Worm (Caenorhabditis elegans) whole organism, L3 larva: ENCODE data around the gene srg-2.

Experiments used
- R02D3.7 ChIP-seq: fragments of 150-350 bp; optimal IDR thresholded peaks from 2 replicates; lab custom pipeline; 2014; ENCODE audit warnings: missing biosample characterization, missing genetic modification characterization
- ZK546.5 ChIP-seq: sonication (generic microtip); optimal IDR thresholded peaks from 2 replicates; lab custom pipeline; 2017; ENCODE audit warnings: missing biosample characterization, missing genetic modification characterization
- aly-2 ChIP-seq: fragments of 150-350 bp; optimal IDR thresholded peaks from 2 replicates; lab custom pipeline; 2014; ENCODE audit warnings: missing biosample characterization, missing genetic modification characterization
- ceh-28 ChIP-seq: fragments of 150-350 bp; optimal IDR thresholded peaks from 2 replicates; lab custom pipeline; 2014; ENCODE audit warnings: missing biosample characterization, missing genetic modification reagents, missing genetic modification characterization
- ceh-9 ChIP-seq: sonication (generic microtip); optimal IDR thresholded peaks from 2 replicates; lab custom pipeline; 2018; ENCODE audit warnings: missing biosample characterization, missing genetic modification characterization
- daf-12 ChIP-seq: fragments of 150-350 bp; optimal IDR thresholded peaks from 2 replicates; lab custom pipeline; 2014; ENCODE audit warnings: missing biosample characterization, missing genetic modification reagents, missing genetic modification characterization
- egl-27 ChIP-seq: sonication (generic microtip); optimal IDR thresholded peaks from 4 replicates; lab custom pipeline; 2017; ENCODE audit warnings: missing biosample characterization, missing genetic modification reagents, missing genetic modification characterization
- elt-1 ChIP-seq: fragments of 150-350 bp; optimal IDR thresholded peaks from 2 replicates; lab custom pipeline; 2014; ENCODE audit warnings: missing biosample characterization, missing genetic modification characterization
- elt-3 ChIP-seq, 3 experiments: fragments of 150-350 bp in 1 of 3; sonication (generic microtip) in 2 of 3; optimal IDR thresholded peaks; 2 replicates in 2 of 3; 4 replicates in 1 of 3; lab custom pipeline; 2014 to 2017; ENCODE audit warnings: missing biosample characterization in 3 of 3, missing genetic modification characterization in 3 of 3
- eor-1 ChIP-seq, 2 experiments: fragments of 150-350 bp; optimal IDR thresholded peaks; 2 replicates each; lab custom pipeline; 2014 to 2018; ENCODE audit warnings: missing biosample characterization in 2 of 2, missing genetic modification characterization in 2 of 2
- fkh-10 ChIP-seq: sonication (generic microtip); optimal IDR thresholded peaks from 2 replicates; lab custom pipeline; 2017; ENCODE audit warnings: missing biosample characterization, missing genetic modification reagents, missing genetic modification characterization
- fkh-2 ChIP-seq: fragments of 150-350 bp; optimal IDR thresholded peaks from 2 replicates; lab custom pipeline; 2014; ENCODE audit warnings: missing biosample characterization, missing genetic modification reagents, missing genetic modification characterization
- fos-1 ChIP-seq: fragments of 150-350 bp; optimal IDR thresholded peaks from 2 replicates; lab custom pipeline; 2014; ENCODE audit warnings: missing biosample characterization, missing genetic modification characterization
- hmg-11 ChIP-seq: sonication (generic microtip); optimal IDR thresholded peaks from 2 replicates; lab custom pipeline; 2016; ENCODE audit warnings: missing genetic modification characterization, missing compliant biosample characterization
- jun-1 ChIP-seq: fragments of 150-350 bp; optimal IDR thresholded peaks from 2 replicates; lab custom pipeline; 2014; ENCODE audit warnings: missing biosample characterization, missing genetic modification reagents, missing genetic modification characterization
- lin-15B ChIP-seq: fragments of 150-350 bp; optimal IDR thresholded peaks from 2 replicates; lab custom pipeline; 2014; ENCODE audit warnings: missing biosample characterization, missing genetic modification characterization
- lin-39 ChIP-seq: fragments of 150-350 bp; optimal IDR thresholded peaks from 2 replicates; lab custom pipeline; 2018; ENCODE audit warnings: missing biosample characterization, missing genetic modification reagents, missing genetic modification characterization
- lsy-12 ChIP-seq: sonication (generic microtip); optimal IDR thresholded peaks from 2 replicates; lab custom pipeline; 2016; ENCODE audit warnings: mild to moderate bottlenecking, missing genetic modification characterization, missing compliant biosample characterization
- mdl-1 ChIP-seq: fragments of 150-350 bp; optimal IDR thresholded peaks from 2 replicates; lab custom pipeline; 2014; ENCODE audit warnings: missing biosample characterization, missing genetic modification characterization
- mml-1 ChIP-seq: fragments of 150-350 bp; sonication (generic microtip); optimal IDR thresholded peaks from 3 replicates; lab custom pipeline; 2014; ENCODE audit warnings: missing biosample characterization, missing genetic modification characterization
- nhr-11 ChIP-seq: fragments of 150-350 bp; optimal IDR thresholded peaks from 2 replicates; lab custom pipeline; 2014; ENCODE audit warnings: missing biosample characterization, missing genetic modification characterization
- nhr-12 ChIP-seq: fragments of 150-350 bp; optimal IDR thresholded peaks from 2 replicates; lab custom pipeline; 2014; ENCODE audit warnings: missing biosample characterization, missing genetic modification characterization
- nhr-23 ChIP-seq: fragments of 150-350 bp; optimal IDR thresholded peaks from 2 replicates; lab custom pipeline; 2014; ENCODE audit warnings: missing biosample characterization, missing genetic modification reagents, missing genetic modification characterization
- nhr-237 ChIP-seq: fragments of 150-350 bp; optimal IDR thresholded peaks from 2 replicates; lab custom pipeline; 2014; ENCODE audit warnings: missing biosample characterization, missing genetic modification characterization
- nhr-25 ChIP-seq: sonication (generic microtip); optimal IDR thresholded peaks from 2 replicates; lab custom pipeline; 2017; ENCODE audit warnings: missing biosample characterization, missing genetic modification characterization
- nhr-28 ChIP-seq: fragments of 150-350 bp; optimal IDR thresholded peaks from 2 replicates; lab custom pipeline; 2014; ENCODE audit warnings: missing biosample characterization, missing genetic modification characterization
- nhr-67 ChIP-seq: fragments of 150-350 bp; optimal IDR thresholded peaks from 2 replicates; lab custom pipeline; 2014; ENCODE audit warnings: missing biosample characterization, missing genetic modification characterization
- nhr-76 ChIP-seq: fragments of 150-350 bp; sonication (generic microtip); optimal IDR thresholded peaks from 5 replicates; lab custom pipeline; 2014; ENCODE audit warnings: missing biosample characterization, missing genetic modification characterization
- nhr-77 ChIP-seq: fragments of 150-350 bp; optimal IDR thresholded peaks from 2 replicates; lab custom pipeline; 2014; ENCODE audit warnings: missing biosample characterization, missing genetic modification characterization
- pha-4 ChIP-seq: fragments of 150-350 bp; optimal IDR thresholded peaks from 2 replicates; lab custom pipeline; 2014; ENCODE audit warnings: missing biosample characterization, missing genetic modification reagents, missing genetic modification characterization
- pqm-1 ChIP-seq: fragments of 150-350 bp; optimal IDR thresholded peaks from 2 replicates; lab custom pipeline; 2017; ENCODE audit warnings: missing biosample characterization, missing genetic modification characterization, inconsistent platforms
- sea-2 ChIP-seq: fragments of 150-350 bp; sonication (generic microtip); optimal IDR thresholded peaks from 4 replicates; lab custom pipeline; 2014; ENCODE audit warnings: missing biosample characterization, missing genetic modification reagents, missing genetic modification characterization
- skn-1 ChIP-seq: fragments of 150-350 bp; optimal IDR thresholded peaks from 2 replicates; lab custom pipeline; 2014; ENCODE audit warnings: missing biosample characterization, missing genetic modification characterization
- tbx-2 ChIP-seq: sonication (generic microtip); optimal IDR thresholded peaks from 2 replicates; lab custom pipeline; 2016; ENCODE audit warnings: mild to moderate bottlenecking, missing genetic modification characterization, missing compliant biosample characterization
- unc-39 ChIP-seq: sonication (generic microtip); optimal IDR thresholded peaks from 4 replicates; lab custom pipeline; 2017; ENCODE audit warnings: missing biosample characterization, missing genetic modification characterization
- unc-62 ChIP-seq: fragments of 150-350 bp; sonication (generic microtip); optimal IDR thresholded peaks from 4 replicates; lab custom pipeline; 2014; ENCODE audit warnings: missing biosample characterization, missing genetic modification reagents, missing genetic modification characterization
- zag-1 ChIP-seq: fragments of 150-350 bp; optimal IDR thresholded peaks from 2 replicates; lab custom pipeline; 2014; ENCODE audit warnings: missing biosample characterization, missing genetic modification characterization
- ztf-4 ChIP-seq: fragments of 150-350 bp; optimal IDR thresholded peaks from 2 replicates; lab custom pipeline; 2014; ENCODE audit warnings: missing biosample characterization, missing genetic modification characterization

Gene srg-2

DNA sequence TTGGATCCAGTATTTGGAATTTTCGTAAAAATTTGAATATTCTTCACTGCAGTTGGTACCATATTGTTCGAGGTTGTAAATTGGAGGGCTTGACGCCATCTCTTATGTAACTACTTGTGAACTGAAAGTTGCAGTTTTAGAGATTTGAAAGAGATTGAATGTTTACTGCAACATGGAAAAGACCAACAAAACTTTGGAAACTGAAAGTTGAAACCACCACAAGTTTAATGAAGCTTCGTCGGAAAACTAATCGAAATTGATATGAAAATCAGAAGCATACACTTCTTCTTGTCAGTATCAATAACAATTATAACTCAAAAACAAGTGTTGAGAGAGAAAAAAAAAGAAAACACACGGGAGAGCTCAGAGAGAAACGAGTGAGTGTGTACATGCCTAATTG lies 8.0 kb upstream of the srg-2 start, which contains the start of gene srg-7:
srg-7 (minus strand) TSS at position 101 of the 400 bp plus-strand sequence.
- TF ChIP-seq ceh-9 (no peak), zag-1 (tag; lab: Kevin White, UChicago) (no peak), nhr-25 (tag; lab: Kevin White, UChicago) (no peak), pha-4 (tag; lab: Kevin White, UChicago) (no peak), nhr-12 (tag; lab: Kevin White, UChicago) (no peak), lin-39 (no peak), R02D3.7 (tag; lab: Kevin White, UChicago) (no peak), nhr-77 (no peak), lin-15B (tag; lab: Kevin White, UChicago) (no peak), jun-1 (no peak), egl-27 (tag; lab: Kevin White, UChicago) (no peak), tbx-2 (no peak), nhr-67 (tag; lab: Kevin White, UChicago) (no peak), skn-1 (tag; lab: Kevin White, UChicago) (no peak), hmg-11 (no peak)

DNA sequence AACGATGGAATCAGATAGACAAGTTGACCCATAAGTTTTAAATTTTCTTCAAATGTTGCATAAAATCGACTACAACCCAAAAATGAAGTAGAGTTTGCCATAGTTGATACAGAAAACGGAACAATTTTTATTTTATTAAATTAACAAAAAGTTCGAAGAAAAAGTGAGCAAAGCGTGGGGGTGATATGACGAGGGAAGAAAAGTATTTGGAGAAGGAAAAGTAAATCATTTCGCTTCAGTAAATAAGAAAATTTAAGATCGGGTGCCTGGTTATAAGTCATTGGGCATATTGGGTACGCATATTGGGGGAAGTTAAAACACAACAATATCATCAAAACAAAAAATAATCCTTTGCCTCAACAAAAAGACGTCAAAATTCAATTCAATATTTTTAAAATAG lies 5.9 kb upstream of the srg-2 start, which contains the start of gene srg-6:
srg-6 (minus strand) TSS at position 101 of the 400 bp plus-strand sequence.
- TF ChIP-seq nhr-11 (tag; lab: Kevin White, UChicago) (no peak), sea-2 (GFP tag; lab: Kevin White, UChicago) (no peak), eor-1 (tag; optimal IDR thresholded peaks at IDR 0.05; lab: Kevin White, UChicago) (no peak), ceh-28 (tag; lab: Kevin White, UChicago) (no peak), lin-15B (tag; lab: Kevin White, UChicago) (no peak), fkh-10 (GFP tag; lab: Kevin White, UChicago) (no peak), unc-39 (no peak), nhr-77 (no peak), skn-1 (tag; lab: Kevin White, UChicago) (no peak), elt-1 (no peak), nhr-23 (no peak), daf-12 (no peak), nhr-28 (tag; lab: Kevin White, UChicago) (no peak), nhr-25 (tag; lab: Kevin White, UChicago) (no peak), lin-39 (no peak), hmg-11 (no peak), mml-1 (no peak), nhr-76 (tag; lab: Kevin White, UChicago) (no peak)

DNA sequence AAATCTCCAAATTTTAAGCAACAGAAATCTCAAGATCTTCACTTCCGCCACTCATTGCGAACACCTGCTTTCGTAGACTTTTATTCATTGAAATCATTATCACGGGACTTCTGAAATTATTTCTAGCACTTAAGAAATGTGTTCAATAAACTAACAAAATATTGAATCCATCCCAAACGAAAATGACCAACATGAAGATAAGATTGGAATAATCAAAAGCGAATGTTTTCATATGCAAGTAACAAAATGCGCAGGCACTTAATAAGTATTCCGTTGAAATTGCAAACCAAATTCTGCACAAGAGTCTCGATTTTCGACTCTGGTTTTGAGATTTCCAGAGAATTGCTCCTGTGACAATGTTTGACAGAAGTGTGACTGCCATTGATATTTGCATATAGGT lies 4.4 kb upstream of the srg-2 start, which contains the start of gene srg-5:
srg-5 (minus strand) TSS at position 101 of the 400 bp plus-strand sequence.
- no peak for TF ChIP-seq nhr-77
- no peak for TF ChIP-seq ztf-4 (tag; lab: Kevin White, UChicago)
- no peak for TF ChIP-seq zag-1 (tag; lab: Kevin White, UChicago)
- no peak for TF ChIP-seq nhr-237 (tag; lab: Kevin White, UChicago)
- no peak for TF ChIP-seq fos-1 (tag; lab: Kevin White, UChicago)
- TF ChIP-seq nhr-12 (tag; lab: Kevin White, UChicago) = no peak
- no peak for TF ChIP-seq nhr-23
- no peak for TF ChIP-seq mml-1
- no peak for TF ChIP-seq eor-1 (tag; optimal IDR thresholded peaks at IDR 0.05; lab: Kevin White, UChicago)
- no peak for TF ChIP-seq elt-1
- TF ChIP-seq nhr-28 (tag; lab: Kevin White, UChicago) = no peak
- TF ChIP-seq aly-2 (tag; lab: Kevin White, UChicago) = no peak
- TF ChIP-seq nhr-25 (tag; lab: Kevin White, UChicago) = no peak
- TF ChIP-seq lsy-12 = no peak
- no peak for TF ChIP-seq elt-3 (tag; optimal IDR thresholded peaks at IDR 0.05; lab: Kevin White, UChicago)
- no peak for TF ChIP-seq mdl-1 (tag; lab: Kevin White, UChicago)
- no peak for TF ChIP-seq fkh-2 (tag; lab: Kevin White, UChicago)
- no peak for TF ChIP-seq sea-2 (GFP tag; lab: Kevin White, UChicago)

DNA sequence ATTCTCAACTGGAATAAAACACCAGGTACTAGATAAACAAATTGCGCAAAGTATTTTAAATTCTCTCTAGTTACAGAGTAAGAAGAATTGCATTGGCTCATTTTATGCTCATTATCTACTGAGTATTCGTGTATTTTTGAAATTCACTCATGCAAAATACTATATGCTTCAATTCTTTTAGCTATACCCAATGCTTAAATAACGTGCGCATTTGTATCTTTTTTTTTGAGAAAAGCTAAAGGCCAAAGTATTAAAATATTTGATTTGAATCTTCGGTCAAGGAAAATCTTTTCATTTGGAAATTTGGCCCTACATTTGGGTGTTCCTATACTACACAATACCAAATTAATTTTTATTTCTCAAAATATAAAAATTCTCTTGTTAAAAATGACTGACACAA lies 2.0 kb upstream of the srg-2 start, which contains the start of gene srg-4:
srg-4 (minus strand) TSS at position 101 of the 400 bp plus-strand sequence.
- TF ChIP-seq nhr-12 (tag; lab: Kevin White, UChicago) (no peak), unc-62 (GFP tag; lab: Kevin White, UChicago) (no peak), skn-1 (tag; lab: Kevin White, UChicago) (no peak), elt-1 (no peak), mml-1 (no peak), nhr-11 (tag; lab: Kevin White, UChicago) (no peak), lin-39 (no peak), ZK546.5 (tag; lab: Kevin White, UChicago) (no peak), nhr-237 (tag; lab: Kevin White, UChicago) (no peak), ztf-4 (tag; lab: Kevin White, UChicago) (no peak), pqm-1 (tag; lab: Kevin White, UChicago) (no peak), ceh-28 (tag; lab: Kevin White, UChicago) (no peak)
